Worm (Caenorhabditis elegans) whole organism, L4 larva: ENCODE measurements around the gene npr-41.

Experiments
- Y48G9A.11 ChIP-seq: fragments of 200-800 bp; sonication (Bioruptor generic); IDR thresholded peaks from 2 replicates; pipeline ENCODE4 v1.3.6; 2022; ENCODE audit warnings: missing genetic modification reagents, missing genetic modification characterization, missing compliant biosample characterization
- daf-12 ChIP-seq: fragments of 150-350 bp; optimal IDR thresholded peaks from 2 replicates; lab custom pipeline; 2014; ENCODE audit warnings: missing biosample characterization, missing genetic modification reagents, missing genetic modification characterization
- daf-8 ChIP-seq: fragments of 200-800 bp; sonication (Bioruptor generic); IDR thresholded peaks from 2 replicates; pipeline ENCODE4 v1.3.6; 2022; ENCODE audit warnings: missing genetic modification characterization, missing compliant biosample characterization
- dve-1 ChIP-seq: sonication (generic microtip); optimal IDR thresholded peaks from 2 replicates; lab custom pipeline; 2017; ENCODE audit warnings: antibody characterized with exemption, mild to moderate bottlenecking, missing genetic modification characterization, missing compliant biosample characterization; ENCODE audit not compliant: insufficient read depth
- lin-39 ChIP-seq: fragments of 150-350 bp; optimal IDR thresholded peaks from 2 replicates; lab custom pipeline; 2014; ENCODE audit warnings: missing biosample characterization, missing genetic modification reagents, missing genetic modification characterization
- pqm-1 ChIP-seq: sonication (generic microtip); optimal IDR thresholded peaks from 2 replicates; lab custom pipeline; 2017; ENCODE audit warnings: missing biosample characterization, missing genetic modification characterization
- unc-39 ChIP-seq: sonication (generic microtip); optimal IDR thresholded peaks from 2 replicates; lab custom pipeline; 2017; ENCODE audit warnings: missing biosample characterization, missing genetic modification characterization
- unc-62 ChIP-seq, 3 experiments: fragments of 150-350 bp in 1 of 3; sonication (generic microtip); optimal IDR thresholded peaks in 2 of 3; peaks in 1 of 3; 1 replicate in 1 of 3; 2 replicates in 2 of 3; lab custom pipeline; 2014 to 2017; ENCODE audit warnings: missing biosample characterization in 3 of 3, missing genetic modification characterization in 3 of 3, missing genetic modification reagents in 3 of 3, missing genotype in 1 of 3

ce11 chrII:11463899-11464298 lies 46.6 kb upstream of the npr-41 start:
- TF ChIP-seq daf-8 (GFP tag; lab: Robert Waterston, UW): no peak
- TF ChIP-seq pqm-1 (tag; lab: Kevin White, UChicago): no peak
- TF ChIP-seq unc-39 (tag; lab: Kevin White, UChicago): no peak
- TF ChIP-seq Y48G9A.11 (GFP tag; lab: Robert Waterston, UW): no peak
- TF ChIP-seq unc-62 (GFP tag; optimal IDR thresholded peaks at IDR 0.05 in 1 of 2; lab: Kevin White, UChicago): no peak
- TF ChIP-seq unc-62 (tag; optimal IDR thresholded peaks at IDR 0.05; lab: Kevin White, UChicago): no peak
- TF ChIP-seq dve-1 (tag; lab: Kevin White, UChicago): no peak
- no peak for TF ChIP-seq lin-39 (tag; lab: Kevin White, UChicago)
- TF ChIP-seq daf-12 (tag; lab: Kevin White, UChicago): no peak
